Fruit fly (Drosophila melanogaster): ENCODE results near the gene CG2211.
A peak's percentile ranks its signal among the peaks of the same experiment; 100 is the strongest.

CG2211 gene

dm6 chr3L:1368201-1368617, 33.0 kb upstream of the CG2211 start (continued):
- TF ChIP-seq trh (GFP tag; optimal IDR thresholded peaks at IDR 0.05) = peak; percentile 14
- peak; percentile 78 for TF ChIP-seq CG30431 (GFP tag; optimal IDR thresholded peaks at IDR 0.05)
- peak; percentile 70; the same call in 2 of the 3 replicates for TF ChIP-seq CG2199 (GFP tag; IDR thresholded peaks at IDR 0.05)
- TF ChIP-seq Adf1 (GFP tag; IDR thresholded peaks at IDR 0.05) = peak; percentile 64
- 0 out of 2 replicates have a peak, but pooled peaks have one; percentile 10 for TF ChIP-seq cas (GFP tag; IDR thresholded peaks at IDR 0.05)
- peak; percentile 96 for TF ChIP-seq sens (GFP tag)
- peak; percentile 86 for TF ChIP-seq dmrt11E (tag; optimal IDR thresholded peaks at IDR 0.05)
- TF ChIP-seq Dek (tag; optimal IDR thresholded peaks at IDR 0.05) = peak; percentile 50
- peak; percentile 9 for TF ChIP-seq CG12236 (GFP tag; optimal IDR thresholded peaks at IDR 0.05)
- TF ChIP-seq YL-1 (GFP tag; optimal IDR thresholded peaks at IDR 0.05) = no peak
- TF ChIP-seq zf30C (GFP tag; optimal IDR thresholded peaks at IDR 0.05) = no peak
- TF ChIP-seq pita (GFP tag; optimal IDR thresholded peaks at IDR 0.05) = no peak
- peak; percentile 65 for TF ChIP-seq NFAT (GFP tag; IDR thresholded peaks at IDR 0.05)
- TF ChIP-seq yki (optimal IDR thresholded peaks at IDR 0.05) = no peak
- TF ChIP-seq CG11456 (GFP tag; IDR thresholded peaks at IDR 0.05) = peak; percentile 86
- TF ChIP-seq hkb (optimal IDR thresholded peaks at IDR 0.05) = no peak
- TF ChIP-seq hkb (GFP tag; IDR thresholded peaks at IDR 0.05) = peak; percentile 83
- TF ChIP-seq CG3726 (GFP tag; IDR thresholded peaks at IDR 0.05) = peak; percentile 87
- TF ChIP-seq pros (GFP tag; optimal IDR thresholded peaks at IDR 0.05) = no peak
- peak; percentile 63 for TF ChIP-seq scrt (GFP tag; optimal IDR thresholded peaks at IDR 0.05)
- TF ChIP-seq CG11504 (tag; optimal IDR thresholded peaks at IDR 0.05) = peak; percentile 74
- TF ChIP-seq CG3995 (GFP tag; optimal IDR thresholded peaks at IDR 0.05) = peak; percentile 48
- TF ChIP-seq crol (GFP tag; IDR thresholded peaks at IDR 0.05) = peak; percentile 92
- peak; percentile 71; the same call in 1 of the 2 replicates for TF ChIP-seq CG11696 (GFP tag; IDR thresholded peaks at IDR 0.05)
- TF ChIP-seq Neu2 (GFP tag; optimal IDR thresholded peaks at IDR 0.05; ENCODE audit: borderline replicate concordance) = peak; percentile 56
- TF ChIP-seq Sry-δ (GFP tag; optimal IDR thresholded peaks at IDR 0.05) = peak; percentile 36
- TF ChIP-seq Doc3 (GFP tag; IDR thresholded peaks at IDR 0.05; ENCODE audit: partially characterized antibody) = no peak
- peak; percentile 79 for TF ChIP-seq CG11093 (GFP tag; IDR thresholded peaks at IDR 0.05)
- no peak for TF ChIP-seq CG15073 (GFP tag; optimal IDR thresholded peaks at IDR 0.05)
- no peak for TF ChIP-seq Hr39 (optimal IDR thresholded peaks at IDR 0.05)
- TF ChIP-seq ERR (GFP tag; optimal IDR thresholded peaks at IDR 0.05) = peak; percentile 67
- TF ChIP-seq CG6765 (GFP tag; optimal IDR thresholded peaks at IDR 0.05) = no peak
- TF ChIP-seq Dref (GFP tag; IDR thresholded peaks at IDR 0.05) = 0 out of 2 replicates have a peak, but pooled peaks have one; percentile 27
- peak; percentile 51 for TF ChIP-seq CG10147 (GFP tag; optimal IDR thresholded peaks at IDR 0.05)
- peak; percentile 24 for TF ChIP-seq sqz (GFP tag; optimal IDR thresholded peaks at IDR 0.05)
- TF ChIP-seq CG32772 (GFP tag; IDR thresholded peaks at IDR 0.05) = peak; percentile 82
- TF ChIP-seq CG11560 (tag; IDR thresholded peaks at IDR 0.05) = peak; percentile 78; the same call in 2 of the 3 replicates
- TF ChIP-seq CG7745 (tag; optimal IDR thresholded peaks at IDR 0.05) = peak; percentile 40
- TF ChIP-seq CG16815 (GFP tag; optimal IDR thresholded peaks at IDR 0.05) = peak; percentile 83
- TF ChIP-seq ttk (GFP tag; IDR thresholded peaks at IDR 0.05) = peak; percentile 68
- no peak for TF ChIP-seq kah (GFP tag; optimal IDR thresholded peaks at IDR 0.05)
- TF ChIP-seq CG15479 (GFP tag; optimal IDR thresholded peaks at IDR 0.05) = peak; percentile 46
- peak; percentile 57 for TF ChIP-seq sens-2 (GFP tag; IDR thresholded peaks at IDR 0.05)
- peak; percentile 55 for TF ChIP-seq CG6254 (GFP tag; optimal IDR thresholded peaks at IDR 0.05)
- no peak for TF ChIP-seq Bgb (GFP tag; IDR thresholded peaks at IDR 0.05; ENCODE audit: partially characterized antibody)
- TF ChIP-seq Ravus (GFP tag; IDR thresholded peaks at IDR 0.05) = peak; percentile 55
- TF ChIP-seq CG1024 (GFP tag; IDR thresholded peaks at IDR 0.05) = peak; percentile 61; the same call in 1 of the 2 replicates
- no peak for TF ChIP-seq Stat92E (GFP tag; optimal IDR thresholded peaks at IDR 0.05)
- TF ChIP-seq D19B (GFP tag; optimal IDR thresholded peaks at IDR 0.05) = peak; percentile 46
- TF ChIP-seq cwo (GFP tag; optimal IDR thresholded peaks at IDR 0.05) = peak; percentile 80
- TF ChIP-seq tna (GFP tag; IDR thresholded peaks at IDR 0.05; ENCODE audit: partially characterized antibody) = no peak
- peak; percentile 63 for TF ChIP-seq HmgZ (tag; optimal IDR thresholded peaks at IDR 0.05)

Measured in whole organism, embryonic.